Fruit fly (Drosophila melanogaster) whole organism, prepupa: ENCODE data around the gene CG3987.

Source experiments
- CG10631 ChIP-seq: fragments of 200-800 bp; sonication (Bioruptor generic); optimal IDR thresholded peaks from 2 replicates; lab custom pipeline; 2016; ENCODE audit warnings: missing biosample characterization, missing genetic modification characterization
- CG11294 ChIP-seq: fragments of 200-800 bp; sonication (Bioruptor generic); IDR thresholded peaks from 2 replicates; pipeline ENCODE4 v1.3.6; 2022; ENCODE audit warnings: missing biosample characterization, missing genetic modification characterization
- CG11762 ChIP-seq: fragments of 200-800 bp; sonication (Bioruptor generic); optimal IDR thresholded peaks from 3 replicates; lab custom pipeline; 2016; ENCODE audit warnings: missing biosample characterization, missing genetic modification characterization; ENCODE audit not compliant: insufficient read depth
- CG11902 ChIP-seq: fragments of 200-800 bp; sonication (Bioruptor generic); optimal IDR thresholded peaks from 3 replicates; lab custom pipeline; 2016; ENCODE audit warnings: missing biosample characterization, missing genetic modification characterization
- CG15336 ChIP-seq: fragments of 200-800 bp; sonication (Bioruptor generic); IDR thresholded peaks from 2 replicates; pipeline ENCODE4 v1.3.6; 2022; ENCODE audit warnings: missing biosample characterization, missing genetic modification characterization
- CG1621 ChIP-seq: fragments of 200-800 bp; sonication (Bioruptor generic); optimal IDR thresholded peaks from 3 replicates; lab custom pipeline; 2018; ENCODE audit warnings: missing biosample characterization, mild to moderate bottlenecking, missing genetic modification characterization
- CG3032 ChIP-seq: fragments of 200-800 bp; optimal IDR thresholded peaks from 2 replicates; lab custom pipeline; 2019; ENCODE audit warnings: missing biosample characterization, mild to moderate bottlenecking, missing genetic modification characterization, moderate library complexity
- CG31627 ChIP-seq: fragments of 200-800 bp; sonication (Bioruptor generic); optimal IDR thresholded peaks from 3 replicates; lab custom pipeline; 2016; ENCODE audit warnings: missing biosample characterization, missing genetic modification characterization
- CG3919 ChIP-seq: fragments of 200-800 bp; sonication (Bioruptor generic); optimal IDR thresholded peaks from 3 replicates; lab custom pipeline; 2016; ENCODE audit warnings: missing biosample characterization, missing genetic modification characterization
- CG4318 ChIP-seq: fragments of 200-800 bp; sonication (Bioruptor generic); optimal IDR thresholded peaks from 3 replicates; lab custom pipeline; 2017; ENCODE audit warnings: missing biosample characterization, mild to moderate bottlenecking, missing genetic modification characterization
- CG6808 ChIP-seq: fragments of 200-800 bp; sonication (Bioruptor generic); optimal IDR thresholded peaks from 3 replicates; lab custom pipeline; 2017; ENCODE audit warnings: missing biosample characterization, missing genetic modification characterization, mild to moderate bottlenecking, moderate library complexity, missing genetic modification reagents
- CG6854 ChIP-seq: fragments of 200-800 bp; sonication (Bioruptor generic); optimal IDR thresholded peaks from 2 replicates; lab custom pipeline; 2017; ENCODE audit warnings: missing biosample characterization, mild to moderate bottlenecking, missing genetic modification characterization
- CG7368 ChIP-seq: fragments of 200-800 bp; sonication (Bioruptor generic); optimal IDR thresholded peaks from 3 replicates; lab custom pipeline; 2016; ENCODE audit warnings: missing biosample characterization, missing genetic modification characterization
- CG8319 ChIP-seq: fragments of 200-800 bp; sonication (Bioruptor generic); optimal IDR thresholded peaks from 3 replicates; lab custom pipeline; 2016; ENCODE audit warnings: missing biosample characterization, missing genetic modification characterization
- CG9139 ChIP-seq: fragments of 200-800 bp; sonication (Bioruptor generic); optimal IDR thresholded peaks from 3 replicates; lab custom pipeline; 2017; ENCODE audit warnings: missing biosample characterization, mild to moderate bottlenecking, missing genetic modification characterization
- Eip75B ChIP-seq: fragments of 200-800 bp; sonication (Bioruptor generic); optimal IDR thresholded peaks from 3 replicates; lab custom pipeline; 2016; ENCODE audit warnings: missing biosample characterization, missing genetic modification characterization
- Eip78C ChIP-seq: fragments of 200-800 bp; sonication (Bioruptor generic); peaks from one replicate; lab custom pipeline; 2016; ENCODE audit warnings: missing biosample characterization, missing genetic modification characterization
- Eip93F ChIP-seq: fragments of 200-800 bp; sonication (Bioruptor generic); optimal IDR thresholded peaks from 2 replicates; lab custom pipeline; 2016; ENCODE audit warnings: missing biosample characterization, mild to moderate bottlenecking, missing genetic modification characterization
- Ets21C ChIP-seq: fragments of 200-800 bp; sonication (Bioruptor generic); optimal IDR thresholded peaks from 3 replicates; lab custom pipeline; 2016; ENCODE audit warnings: missing biosample characterization, missing genetic modification characterization
- Ets96B ChIP-seq: fragments of 200-800 bp; optimal IDR thresholded peaks from 2 replicates; lab custom pipeline; 2019; ENCODE audit warnings: missing biosample characterization, mild to moderate bottlenecking, missing genetic modification characterization, moderate library complexity
- Gug ChIP-seq: fragments of 200-800 bp; sonication (Bioruptor generic); IDR thresholded peaks from 2 replicates; pipeline ENCODE4 v1.3.6; 2022; ENCODE audit warnings: missing biosample characterization, missing genetic modification characterization
- Hr38 ChIP-seq: sonication (Bioruptor generic); optimal IDR thresholded peaks from 2 replicates; lab custom pipeline; 2016; ENCODE audit warnings: missing biosample characterization, missing genetic modification characterization
- Hr39 ChIP-seq: fragments of 200-800 bp; sonication (Bioruptor generic); optimal IDR thresholded peaks from 2 replicates; lab custom pipeline; 2016; ENCODE audit warnings: missing biosample characterization, missing genetic modification characterization
- Met ChIP-seq: fragments of 200-800 bp; sonication (Bioruptor generic); optimal IDR thresholded peaks from 3 replicates; lab custom pipeline; 2016; ENCODE audit warnings: missing biosample characterization, missing genetic modification characterization
- Sox102F ChIP-seq: fragments of 200-800 bp; sonication (Bioruptor generic); optimal IDR thresholded peaks from 2 replicates; lab custom pipeline; 2016; ENCODE audit warnings: missing biosample characterization, mild to moderate bottlenecking, missing genetic modification characterization
- Sox14 ChIP-seq: fragments of 200-800 bp; sonication (Bioruptor generic); optimal IDR thresholded peaks from 3 replicates; lab custom pipeline; 2016; ENCODE audit warnings: missing biosample characterization, missing genetic modification characterization
- cyc ChIP-seq: fragments of 200-800 bp; sonication (Bioruptor generic); optimal IDR thresholded peaks from 3 replicates; lab custom pipeline; 2016; ENCODE audit warnings: missing biosample characterization, missing genetic modification characterization
- dac ChIP-seq: fragments of 200-800 bp; sonication (Bioruptor generic); optimal IDR thresholded peaks from 2 replicates; lab custom pipeline; 2017; ENCODE audit warnings: missing biosample characterization, mild to moderate bottlenecking, missing genetic modification characterization
- dsx ChIP-seq: fragments of 200-800 bp; optimal IDR thresholded peaks from 3 replicates; lab custom pipeline; 2019; ENCODE audit warnings: missing biosample characterization, mild to moderate bottlenecking, missing genetic modification characterization, moderate library complexity; ENCODE audit not compliant: poor library complexity, severe bottlenecking
- eg ChIP-seq: fragments of 200-800 bp; sonication (Bioruptor generic); IDR thresholded peaks from 3 replicates; pipeline ENCODE4 v1.3.6; 2022; ENCODE audit warnings: missing biosample characterization, missing genetic modification characterization
- fd85E ChIP-seq: fragments of 200-800 bp; sonication (Bioruptor generic); optimal IDR thresholded peaks from 3 replicates; lab custom pipeline; 2016; ENCODE audit warnings: missing biosample characterization, missing genetic modification characterization
- lz ChIP-seq: fragments of 200-800 bp; sonication (Bioruptor generic); optimal IDR thresholded peaks from 3 replicates; lab custom pipeline; 2016; ENCODE audit warnings: missing biosample characterization, missing genetic modification characterization
- net ChIP-seq: fragments of 200-800 bp; sonication (Bioruptor generic); optimal IDR thresholded peaks from 3 replicates; lab custom pipeline; 2016; ENCODE audit warnings: missing biosample characterization, missing genetic modification characterization
- pdm3 ChIP-seq: fragments of 200-800 bp; sonication (Bioruptor generic); optimal IDR thresholded peaks from 3 replicates; lab custom pipeline; 2016; ENCODE audit warnings: missing biosample characterization, missing genetic modification characterization
- ss ChIP-seq, 2 experiments: fragments of 200-800 bp; sonication (Bioruptor generic); optimal IDR thresholded peaks; 2 replicates in 1 of 2; 3 replicates in 1 of 2; lab custom pipeline; 2017 to 2018; ENCODE audit warnings: mild to moderate bottlenecking in 2 of 2, missing biosample characterization in 2 of 2, missing genetic modification characterization in 2 of 2, moderate library complexity in 1 of 2
- svp ChIP-seq: fragments of 200-800 bp; sonication (Bioruptor generic); peaks from one replicate; lab custom pipeline; 2016; ENCODE audit warnings: missing biosample characterization, missing genetic modification characterization

The CG3987 gene

dm6 chr3R:15147038-15147744 is 7.4 kb downstream of the CG3987 start, which contains the start of gene Glys (continued):
- TF ChIP-seq Ets21C (no peak), Hr39 (no peak), Met (peak; percentile 31), CG11294 (GFP tag; lab: Robert Waterston, UW) (peak; percentile 25; the same call in 1 of the 2 replicates), dac (peak; percentile 35), ss (GFP tag; optimal IDR thresholded peaks at IDR 0.05; lab: Kevin White, UChicago) (peak; percentile 60 to 80), dsx (peak; percentile 56), net (peak; percentile 75), lz (GFP tag; lab: Kevin White, UChicago) (peak; percentile 22)

- TF ChIP-seq CG10631 (GFP tag; lab: Kevin White, UChicago) (no peak), CG3032 (tag; lab: Kevin White, UChicago) (no peak), Eip78C (peak; percentile 37)
Observed at dm6 chr3R:15147872-15148444, 8.2 kb downstream of the CG3987 start.

- TF ChIP-seq Sox14 (no peak), CG7368 (no peak), CG11762 (GFP tag; lab: Kevin White, UChicago) (no peak)
- TF ChIP-seq, all 60 proteins: peak for 0
Observed at dm6 chr3R:15148562-15148961, 8.8 kb downstream of the CG3987 start.

- TF ChIP-seq Eip75B (GFP tag; lab: Kevin White, UChicago) (no peak), cyc (no peak), CG4318 (GFP tag; lab: Kevin White, UChicago) (no peak), CG8319 (GFP tag; lab: Kevin White, UChicago) (no peak), Ets96B (no peak), eg (GFP tag; lab: Robert Waterston, UW) (peak; percentile 58; the same call in 1 of the 3 replicates), CG7368 (peak; percentile 37), Sox102F (no peak), lz (GFP tag; lab: Kevin White, UChicago) (no peak), ss (GFP tag; optimal IDR thresholded peaks at IDR 0.05; lab: Kevin White, UChicago) (no peak), svp (GFP tag; lab: Kevin White, UChicago) (no peak), Eip78C (peak; percentile 56), CG9139 (GFP tag; lab: Kevin White, UChicago) (no peak), net (no peak), CG11902 (GFP tag; lab: Kevin White, UChicago) (no peak), pdm3 (GFP tag; lab: Kevin White, UChicago) (no peak), CG15336 (GFP tag; lab: Robert Waterston, UW) (no peak), CG3919 (GFP tag; lab: Kevin White, UChicago) (no peak), Hr39 (no peak), CG11294 (GFP tag; lab: Robert Waterston, UW) (peak; percentile 32; the same call in 1 of the 2 replicates), CG1621 (tag; lab: Kevin White, UChicago) (no peak), Hr38 (no peak), Eip93F (GFP tag; lab: Kevin White, UChicago) (no peak), CG6808 (no peak), CG31627 (GFP tag; lab: Kevin White, UChicago) (no peak), fd85E (GFP tag; lab: Kevin White, UChicago) (no peak), CG6854 (no peak), Gug (GFP tag; lab: Robert Waterston, UW) (no peak; the same call in 1 of the 2 replicates)
Observed at dm6 chr3R:15149772-15150512, 10.2 kb downstream of the CG3987 start, which contains the start of gene Gyc88E. Gene Gyc88E (plus strand): TSS chr3R:15150375.
